Fruit fly (Drosophila melanogaster) S2 (cell line): ENCODE results near the gene CG12507.

Experiments
- CG8478 ChIP-seq: fragments of >200 bp; optimal IDR thresholded peaks from 2 replicates; lab custom pipeline; 2018
- CTCF ChIP-seq, 2 experiments: fragments of >200 bp; optimal IDR thresholded peaks; 2 replicates each; lab custom pipeline; 2018

DNA sequence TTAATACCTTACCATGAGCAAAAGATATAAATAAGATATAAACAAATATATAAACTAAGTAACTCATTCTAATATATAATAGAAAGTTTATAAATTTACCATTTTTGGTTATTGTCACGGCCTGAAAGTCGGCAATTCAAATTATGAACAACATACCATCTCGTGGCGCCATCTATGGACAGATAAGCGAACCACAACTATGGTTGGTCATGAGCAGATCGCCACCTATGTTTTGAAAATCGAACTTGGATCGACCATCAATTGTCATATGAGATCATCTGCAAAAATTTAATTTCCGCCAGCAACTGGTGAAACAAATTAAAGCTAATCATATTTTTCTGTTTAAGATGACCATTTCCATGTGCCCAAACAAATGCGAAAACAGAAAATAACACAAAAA, 21.6 kb downstream of the CG12507 start:
- TF ChIP-seq CG8478 (lab: Kevin White, UChicago) (no peak), CTCF (optimal IDR thresholded peaks at IDR 0.05; lab: Kevin White, UChicago) (peak; percentile 93 to 95)
